Fruit fly (Drosophila melanogaster): ENCODE measurements around the gene Drak.

Drak gene

dm6 chrX:11451027-11451572 lies 41.8 kb upstream of the Drak start (continued):
- TF ChIP-seq HHEX (GFP tag; optimal IDR thresholded peaks at IDR 0.05) (peak; percentile 35), ranshi (GFP tag; IDR thresholded peaks at IDR 0.05) (peak; percentile 54), tup (GFP tag; optimal IDR thresholded peaks at IDR 0.05) (no peak), NC2α (GFP tag; optimal IDR thresholded peaks at IDR 0.05) (no peak), pb (GFP tag; optimal IDR thresholded peaks at IDR 0.05) (no peak), CG17612 (GFP tag; IDR thresholded peaks at IDR 0.05) (0 out of 2 replicates have a peak, but pooled peaks have one; percentile 21), MTF-1 (GFP tag; optimal IDR thresholded peaks at IDR 0.05; ENCODE audit: borderline replicate concordance) (no peak), CG9437 (GFP tag; optimal IDR thresholded peaks at IDR 0.05) (no peak), emc (GFP tag; optimal IDR thresholded peaks at IDR 0.05) (no peak), gce (GFP tag; IDR thresholded peaks at IDR 0.05) (no peak), bab2 (GFP tag; optimal IDR thresholded peaks at IDR 0.05) (no peak), Hr39 (optimal IDR thresholded peaks at IDR 0.05) (no peak), Hr51 (GFP tag; optimal IDR thresholded peaks at IDR 0.05) (peak; percentile 27 to 65), Rfx (GFP tag; IDR thresholded peaks at IDR 0.05) (peak; percentile 78), ara (GFP tag; IDR thresholded peaks at IDR 0.05) (no peak), mld (GFP tag; IDR thresholded peaks at IDR 0.05; ENCODE audit: partially characterized antibody) (no peak), CG4360 (GFP tag; IDR thresholded peaks at IDR 0.05) (no peak), slbo (GFP tag; IDR thresholded peaks at IDR 0.05) (peak; percentile 72)

- TF ChIP-seq CG18764 (GFP tag; optimal IDR thresholded peaks at IDR 0.05) (no peak), Rfx (GFP tag; IDR thresholded peaks at IDR 0.05) (peak; percentile 36), CG7839 (tag; optimal IDR thresholded peaks at IDR 0.05) (no peak), CG14965 (GFP tag; optimal IDR thresholded peaks at IDR 0.05; ENCODE audit: borderline replicate concordance) (no peak), CG8478 (optimal IDR thresholded peaks at IDR 0.05) (no peak), Dip3 (GFP tag; optimal IDR thresholded peaks at IDR 0.05) (no peak), bsh (GFP tag; optimal IDR thresholded peaks at IDR 0.05) (no peak), prd (optimal IDR thresholded peaks at IDR 0.05) (no peak), prd (GFP tag; IDR thresholded peaks at IDR 0.05) (0 out of 3 replicates have a peak, but pooled peaks have one; percentile 23), Sin3A (optimal IDR thresholded peaks at IDR 0.05) (no peak), Mrtf (GFP tag; IDR thresholded peaks at IDR 0.05) (no peak), grau (tag; optimal IDR thresholded peaks at IDR 0.05) (peak; percentile 55), CG8281 (tag; optimal IDR thresholded peaks at IDR 0.05) (no peak), Sox102F (GFP tag; optimal IDR thresholded peaks at IDR 0.05) (no peak), CG3838 (GFP tag; optimal IDR thresholded peaks at IDR 0.05) (no peak), chinmo (GFP tag; IDR thresholded peaks at IDR 0.05; ENCODE audit: partially characterized antibody) (no peak), CG14014 (GFP tag; IDR thresholded peaks at IDR 0.05) (no peak), Doc2 (GFP tag; IDR thresholded peaks at IDR 0.05) (no peak), Antp (GFP tag; optimal IDR thresholded peaks at IDR 0.05) (no peak), Ptx1 (GFP tag; IDR thresholded peaks at IDR 0.05) (0 out of 2 replicates have a peak, but pooled peaks have one; percentile 24), CG42726 (GFP tag; IDR thresholded peaks at IDR 0.05; ENCODE audit: partially characterized antibody) (no peak), CG16863 (GFP tag; optimal IDR thresholded peaks at IDR 0.05) (no peak), Hr78 (GFP tag; optimal IDR thresholded peaks at IDR 0.05) (no peak), Six4 (GFP tag; optimal IDR thresholded peaks at IDR 0.05) (no peak), slbo (GFP tag; IDR thresholded peaks at IDR 0.05) (peak; percentile 30; the same call in 1 of the 2 replicates), insv (GFP tag; optimal IDR thresholded peaks at IDR 0.05) (no peak), knrl (GFP tag; IDR thresholded peaks at IDR 0.05; ENCODE audit: partially characterized antibody) (no peak), Med (GFP tag) (peak; percentile 66), CG11456 (GFP tag; IDR thresholded peaks at IDR 0.05) (no peak), gem (tag; optimal IDR thresholded peaks at IDR 0.05) (peak; percentile 7), Atf6 (GFP tag; IDR thresholded peaks at IDR 0.05) (no peak), CG9932 (GFP tag; IDR thresholded peaks at IDR 0.05) (0 out of 2 replicates have a peak, but pooled peaks have one; percentile 13), Drgx (GFP tag; IDR thresholded peaks at IDR 0.05) (peak; percentile 45), rib (GFP tag; IDR thresholded peaks at IDR 0.05) (no peak), CG1529 (GFP tag; optimal IDR thresholded peaks at IDR 0.05) (no peak)
Measured at dm6 chrX:11451630-11452029, 41.3 kb upstream of the Drak start.

Measured in whole organism, embryonic.